Fruit fly (Drosophila melanogaster) whole organism, embryonic: Measurements from ENCODE around the gene CG15143.

ENCODE experiments used
- Adf1 ChIP-seq: fragments of 200-800 bp; sonication (Bioruptor generic); IDR thresholded peaks from 2 replicates; pipeline ENCODE4 v1.3.6; 2022; ENCODE audit warnings: missing biosample characterization, missing genetic modification characterization
- BEAF-32 ChIP-seq: fragments of 200-800 bp; sonication (Bioruptor generic); optimal IDR thresholded peaks from 3 replicates; lab custom pipeline; 2017; ENCODE audit warnings: missing biosample characterization, missing genetic modification characterization, mild to moderate bottlenecking, moderate library complexity, missing genetic modification reagents
- Bdp1 ChIP-seq: fragments of 200-800 bp; sonication (Bioruptor generic); optimal IDR thresholded peaks from 3 replicates; lab custom pipeline; 2016; ENCODE audit warnings: missing biosample characterization, missing genetic modification characterization
- Bgb ChIP-seq: fragments of 200-800 bp; sonication (Bioruptor generic); IDR thresholded peaks from 2 replicates; pipeline ENCODE4 v1.3.6; 2022; ENCODE audit warnings: missing biosample characterization, missing genetic modification characterization; ENCODE audit not compliant: partially characterized antibody
- Bteb2 ChIP-seq: fragments of 200-800 bp; sonication (Bioruptor generic); optimal IDR thresholded peaks from 2 replicates; lab custom pipeline; 2016; ENCODE audit warnings: missing biosample characterization, missing genetic modification characterization
- CG10267 ChIP-seq: fragments of 200-800 bp; sonication (Bioruptor generic); optimal IDR thresholded peaks from 2 replicates; lab custom pipeline; 2018; ENCODE audit warnings: missing biosample characterization, mild to moderate bottlenecking, missing genetic modification characterization, moderate library complexity
- CG10565 ChIP-seq: fragments of 200-800 bp; sonication (Bioruptor generic); optimal IDR thresholded peaks from 3 replicates; lab custom pipeline; 2016; ENCODE audit warnings: missing biosample characterization, mild to moderate bottlenecking, missing genetic modification characterization
- CG10654 ChIP-seq: fragments of 200-800 bp; sonication (Bioruptor generic); optimal IDR thresholded peaks from 2 replicates; lab custom pipeline; 2016; ENCODE audit warnings: missing biosample characterization, missing genetic modification characterization
- CG11398 ChIP-seq: fragments of 200-800 bp; sonication (Bioruptor generic); optimal IDR thresholded peaks from 2 replicates; lab custom pipeline; 2016; ENCODE audit warnings: missing biosample characterization, missing genetic modification characterization
- CG11456 ChIP-seq: fragments of 200-800 bp; sonication (Bioruptor generic); IDR thresholded peaks from 3 replicates; pipeline ENCODE4 v1.3.6; 2022; ENCODE audit warnings: missing biosample characterization, missing genetic modification characterization
- CG12236 ChIP-seq: fragments of 200-800 bp; sonication (Bioruptor generic); optimal IDR thresholded peaks from 2 replicates; lab custom pipeline; 2016; ENCODE audit warnings: missing biosample characterization, missing genetic modification characterization
- CG13123 ChIP-seq: fragments of 200-800 bp; sonication (Bioruptor generic); optimal IDR thresholded peaks from 2 replicates; lab custom pipeline; 2016; ENCODE audit warnings: missing biosample characterization, missing genetic modification characterization
- CG14710 ChIP-seq: fragments of 200-800 bp; sonication (Bioruptor generic); optimal IDR thresholded peaks from 3 replicates; lab custom pipeline; 2019; ENCODE audit warnings: missing biosample characterization, mild to moderate bottlenecking, missing genetic modification characterization, moderate library complexity
- CG15479 ChIP-seq: fragments of 200-800 bp; sonication (Bioruptor generic); optimal IDR thresholded peaks from 3 replicates; lab custom pipeline; 2019; ENCODE audit warnings: missing biosample characterization, mild to moderate bottlenecking, missing genetic modification characterization, moderate library complexity
- CG1647 ChIP-seq: fragments of 200-800 bp; sonication (Bioruptor generic); optimal IDR thresholded peaks from 3 replicates; lab custom pipeline; 2016; ENCODE audit warnings: missing biosample characterization, missing genetic modification characterization
- CG18011 ChIP-seq: fragments of 200-800 bp; sonication (Bioruptor generic); optimal IDR thresholded peaks from 2 replicates; lab custom pipeline; 2017; ENCODE audit warnings: missing biosample characterization, missing genetic modification characterization, mild to moderate bottlenecking, moderate library complexity, missing genotype
- CG3163 ChIP-seq: fragments of 200-800 bp; sonication (Bioruptor generic); optimal IDR thresholded peaks from 3 replicates; lab custom pipeline; 2016; ENCODE audit warnings: missing biosample characterization, missing genetic modification characterization
- CG34422 ChIP-seq: fragments of 200-800 bp; sonication (Bioruptor generic); IDR thresholded peaks from 3 replicates; pipeline ENCODE4 v1.3.6; 2022; ENCODE audit warnings: missing biosample characterization, missing genetic modification characterization
- CG42726 ChIP-seq: fragments of 200-800 bp; sonication (Bioruptor generic); IDR thresholded peaks from 2 replicates; pipeline ENCODE4 v1.3.6; 2022; ENCODE audit warnings: missing biosample characterization, missing genetic modification characterization; ENCODE audit not compliant: partially characterized antibody
- CG6254 ChIP-seq: fragments of 200-800 bp; sonication (Bioruptor generic); optimal IDR thresholded peaks from 3 replicates; lab custom pipeline; 2017; ENCODE audit warnings: mild to moderate bottlenecking, missing biosample characterization, missing genetic modification reagents, missing genetic modification characterization
- CG7745 ChIP-seq: fragments of 200-800 bp; sonication (Bioruptor generic); optimal IDR thresholded peaks from 2 replicates; lab custom pipeline; 2018; ENCODE audit warnings: missing biosample characterization, mild to moderate bottlenecking, missing genetic modification characterization, moderate library complexity
- Dfd ChIP-seq, 2 experiments: fragments of >200 bp; optimal IDR thresholded peaks; 2 replicates each; lab custom pipeline; 2017; ENCODE audit warnings: missing biosample characterization in 2 of 2, missing genetic modification characterization in 2 of 2
- Dip2 ChIP-seq: fragments of 200-800 bp; sonication (Bioruptor generic); IDR thresholded peaks from 2 replicates; pipeline ENCODE4 v1.3.6; 2022; ENCODE audit warnings: missing biosample characterization, missing genetic modification characterization
- Dll ChIP-seq: fragments of 200-800 bp; sonication (Bioruptor generic); IDR thresholded peaks from 4 replicates; pipeline ENCODE4 v1.3.6; 2022; ENCODE audit warnings: missing biosample characterization, missing genetic modification characterization; ENCODE audit not compliant: partially characterized antibody
- Gsc ChIP-seq: fragments of 200-800 bp; sonication (Bioruptor generic); IDR thresholded peaks from 2 replicates; pipeline ENCODE4 v1.3.6; 2022; ENCODE audit warnings: missing biosample characterization, missing genetic modification characterization
- H2.0 ChIP-seq: fragments of 200-800 bp; sonication (Bioruptor generic); IDR thresholded peaks from 2 replicates; pipeline ENCODE4 v1.3.6; 2022; ENCODE audit warnings: missing biosample characterization, missing genetic modification characterization
- HmgZ ChIP-seq: fragments of 200-800 bp; sonication (Bioruptor generic); optimal IDR thresholded peaks from 2 replicates; lab custom pipeline; 2018; ENCODE audit warnings: missing biosample characterization, mild to moderate bottlenecking, missing genetic modification characterization
- MESR4 ChIP-seq: fragments of 200-800 bp; sonication (Bioruptor generic); optimal IDR thresholded peaks from 2 replicates; lab custom pipeline; 2018; ENCODE audit warnings: missing biosample characterization, mild to moderate bottlenecking, missing genetic modification characterization, moderate library complexity
- Optix ChIP-seq: fragments of 200-800 bp; sonication (Bioruptor generic); IDR thresholded peaks from 3 replicates; pipeline ENCODE4 v1.3.6; 2022; ENCODE audit warnings: missing biosample characterization, missing genetic modification characterization
- Stat92E ChIP-seq, 3 experiments: fragments of >200 bp in 2 of 3; fragments of 200-800 bp in 1 of 3; sonication (Bioruptor generic) in 1 of 3; optimal IDR thresholded peaks; 2 replicates each; lab custom pipeline; 2017 to 2019; ENCODE audit warnings: missing biosample characterization in 3 of 3, missing genetic modification characterization in 3 of 3, mild to moderate bottlenecking in 1 of 3, moderate library complexity in 1 of 3
- ara ChIP-seq: fragments of 200-800 bp; sonication (Bioruptor generic); IDR thresholded peaks from 2 replicates; pipeline ENCODE4 v1.3.6; 2022; ENCODE audit warnings: missing biosample characterization, missing genetic modification characterization
- chn ChIP-seq: fragments of 200-800 bp; sonication (Bioruptor generic); optimal IDR thresholded peaks from 2 replicates; lab custom pipeline; 2016; ENCODE audit warnings: missing biosample characterization, missing genetic modification characterization
- exex ChIP-seq: fragments of 200-800 bp; sonication (Bioruptor generic); optimal IDR thresholded peaks from 4 replicates; lab custom pipeline; 2018; ENCODE audit warnings: missing biosample characterization, mild to moderate bottlenecking, missing genetic modification characterization, moderate library complexity
- fu2 ChIP-seq: fragments of 200-800 bp; sonication (Bioruptor generic); optimal IDR thresholded peaks from 2 replicates; lab custom pipeline; 2016; ENCODE audit warnings: missing biosample characterization, missing genetic modification characterization
- gce ChIP-seq: fragments of 200-800 bp; sonication (Bioruptor generic); IDR thresholded peaks from 3 replicates; pipeline ENCODE4 v1.3.6; 2022; ENCODE audit warnings: missing biosample characterization, missing genetic modification characterization
- grn ChIP-seq: fragments of 200-800 bp; sonication (Bioruptor generic); optimal IDR thresholded peaks from 3 replicates; lab custom pipeline; 2017; ENCODE audit warnings: missing biosample characterization, missing genetic modification characterization
- gro ChIP-seq: fragments of 200-800 bp; sonication (Bioruptor generic); optimal IDR thresholded peaks from 2 replicates; lab custom pipeline; 2016; ENCODE audit warnings: missing biosample characterization, missing genetic modification characterization
- gt ChIP-seq: fragments of 200-800 bp; sonication (Bioruptor generic); IDR thresholded peaks from 2 replicates; pipeline ENCODE4 v1.3.6; 2022; ENCODE audit warnings: missing biosample characterization, missing genetic modification characterization
- ham ChIP-seq: fragments of 200-800 bp; sonication (Bioruptor generic); IDR thresholded peaks from 2 replicates; pipeline ENCODE4 v1.3.6; 2022; ENCODE audit warnings: missing biosample characterization, missing genetic modification characterization
- ken ChIP-seq: fragments of 200-800 bp; sonication (Bioruptor generic); IDR thresholded peaks from 3 replicates; pipeline ENCODE4 v1.3.6; 2022; ENCODE audit warnings: missing biosample characterization, missing genetic modification characterization
- klu ChIP-seq: fragments of 200-800 bp; sonication (Bioruptor generic); IDR thresholded peaks from 2 replicates; pipeline ENCODE4 v1.3.6; 2022; ENCODE audit warnings: missing biosample characterization, missing genetic modification characterization
- mirr ChIP-seq: fragments of 200-800 bp; sonication (Bioruptor generic); optimal IDR thresholded peaks from 3 replicates; lab custom pipeline; 2018; ENCODE audit warnings: missing biosample characterization, mild to moderate bottlenecking, missing genetic modification characterization
- pnt ChIP-seq: fragments of 200-800 bp; sonication (Bioruptor generic); optimal IDR thresholded peaks from 3 replicates; lab custom pipeline; 2016; ENCODE audit warnings: missing biosample characterization, missing genetic modification characterization
- salm ChIP-seq: fragments of 200-800 bp; sonication (Bioruptor generic); optimal IDR thresholded peaks from 2 replicates; lab custom pipeline; 2018; ENCODE audit warnings: missing biosample characterization, mild to moderate bottlenecking, missing genetic modification characterization
- sc ChIP-seq, 3 experiments: fragments of >200 bp in 2 of 3; fragments of 200-800 bp in 1 of 3; sonication (Bioruptor generic) in 1 of 3; optimal IDR thresholded peaks; 2 replicates in 2 of 3; 3 replicates in 1 of 3; lab custom pipeline; 2017; ENCODE audit warnings: mild to moderate bottlenecking in 1 of 3, missing biosample characterization in 1 of 3, missing genetic modification characterization in 1 of 3, missing genetic modification reagents in 1 of 3
- schlank ChIP-seq: fragments of 200-800 bp; sonication (Bioruptor generic); optimal IDR thresholded peaks from 2 replicates; lab custom pipeline; 2018; ENCODE audit warnings: missing biosample characterization, mild to moderate bottlenecking, missing genetic modification characterization
- sna ChIP-seq: fragments of 200-800 bp; sonication (Bioruptor generic); IDR thresholded peaks from 2 replicates; pipeline ENCODE4 v1.3.6; 2022; ENCODE audit warnings: missing biosample characterization, missing genetic modification characterization; ENCODE audit not compliant: partially characterized antibody
- so ChIP-seq: fragments of 200-800 bp; sonication (Bioruptor generic); IDR thresholded peaks from 3 replicates; pipeline ENCODE4 v1.3.6; 2022; ENCODE audit warnings: missing biosample characterization, missing genetic modification characterization
- tll ChIP-seq, 2 experiments: fragments of 200-800 bp in 1 of 2; fragments of >200 bp in 1 of 2; sonication (Bioruptor generic) in 1 of 2; optimal IDR thresholded peaks; 2 replicates each; lab custom pipeline; 2017 to 2019; ENCODE audit warnings: missing biosample characterization in 2 of 2, missing genetic modification characterization in 2 of 2, mild to moderate bottlenecking in 1 of 2, moderate library complexity in 1 of 2

Gene CG15143

DNA sequence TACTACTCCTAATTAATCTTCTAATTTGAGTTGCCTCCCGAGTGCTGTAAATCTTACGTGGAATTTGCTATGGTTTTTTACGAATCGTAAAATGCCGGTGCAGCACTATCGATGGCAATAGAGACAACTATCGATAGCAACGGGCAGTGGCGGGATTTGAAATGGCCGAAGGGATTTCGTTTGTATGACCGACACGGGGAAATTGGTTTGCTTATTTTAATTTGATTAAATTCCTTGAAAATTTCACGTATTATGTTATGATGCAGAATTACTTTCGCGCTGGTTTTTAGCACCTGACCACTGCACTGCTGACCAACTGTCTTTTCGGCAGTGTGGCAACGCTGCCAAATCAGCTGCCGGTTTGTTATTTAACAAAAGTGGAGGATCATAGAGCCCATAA is 40.2 kb downstream of the CG15143 start, which contains the start of the genes GCS2beta and CG5131 (continued):
- TF ChIP-seq Adf1 (GFP tag; lab: Robert Waterston, UW) (peak; percentile 74), H2.0 (GFP tag; lab: Robert Waterston, UW) (peak; percentile 93), sc (optimal IDR thresholded peaks at IDR 0.05; lab: Kevin White, UChicago) (no peak), sc (GFP tag; optimal IDR thresholded peaks at IDR 0.05; lab: Kevin White, UChicago) (peak; percentile 72), ara (peak; percentile 84), ken (peak; percentile 94), BEAF-32 (GFP tag; lab: Kevin White, UChicago) (peak; percentile 95), Bteb2 (peak; percentile 95), CG13123 (peak; percentile 88), gt (GFP tag; lab: Robert Waterston, UW) (peak; percentile 75), schlank (tag; lab: Kevin White, UChicago) (peak; percentile 87), Optix (GFP tag; lab: Robert Waterston, UW) (peak; percentile 94), CG14710 (peak; percentile 89), sna (GFP tag; lab: Robert Waterston, UW) (peak; percentile 92), CG1647 (GFP tag; lab: Kevin White, UChicago) (peak; percentile 94), CG10267 (tag; lab: Kevin White, UChicago) (peak; percentile 76), CG12236 (peak; percentile 82), Bgb (GFP tag; lab: Robert Waterston, UW) (peak; percentile 87), CG6254 (peak; percentile 71), chn (GFP tag; lab: Kevin White, UChicago) (peak; percentile 97), CG34422 (GFP tag; lab: Robert Waterston, UW) (peak; percentile 97), Stat92E (GFP tag; optimal IDR thresholded peaks at IDR 0.05; lab: Kevin White, UChicago) (peak in 1 of 3 experiments; percentile 2), CG7745 (no peak), Dfd (GFP tag; optimal IDR thresholded peaks at IDR 0.05; lab: Kevin White, UChicago) (no peak), MESR4 (GFP tag; lab: Kevin White, UChicago) (peak; percentile 60), Dll (GFP tag; lab: Robert Waterston, UW) (peak; percentile 96), fu2 (peak; percentile 97), CG3163 (GFP tag; lab: Kevin White, UChicago) (peak; percentile 84), mirr (peak; percentile 76), salm (tag; lab: Kevin White, UChicago) (peak; percentile 61), CG10565 (peak; percentile 61), CG42726 (GFP tag; lab: Robert Waterston, UW) (peak; percentile 57; the same call in 1 of the 2 replicates), grn (GFP tag; lab: Kevin White, UChicago) (no peak), CG11456 (GFP tag; lab: Robert Waterston, UW) (peak; percentile 97), Dip2 (GFP tag; lab: Robert Waterston, UW) (peak; percentile 67), klu (GFP tag; lab: Robert Waterston, UW) (peak; percentile 93), HmgZ (tag; lab: Kevin White, UChicago) (peak; percentile 97), so (GFP tag; lab: Robert Waterston, UW) (peak; percentile 90), CG10654 (peak; percentile 93), CG18011 (GFP tag; lab: Kevin White, UChicago) (peak; percentile 88), Gsc (GFP tag; lab: Robert Waterston, UW) (peak; percentile 84), CG11398 (GFP tag; lab: Kevin White, UChicago) (peak; percentile 92), ham (GFP tag; lab: Robert Waterston, UW) (peak; percentile 87), exex (tag; lab: Kevin White, UChicago) (peak; percentile 54), gro (GFP tag; lab: Kevin White, UChicago) (peak; percentile 97), pnt (GFP tag; lab: Kevin White, UChicago) (peak; percentile 97), CG15479 (no peak), tll (GFP tag; optimal IDR thresholded peaks at IDR 0.05; lab: Kevin White, UChicago) (no peak), Bdp1 (peak; percentile 90), gce (GFP tag; lab: Robert Waterston, UW) (0 out of 3 replicates have a peak, but pooled peaks have one; percentile 68)
